Worm (Caenorhabditis elegans) whole organism, late embryonic: Measurements from ENCODE around the gene lgc-11.

Experiments used
- ama-1 ChIP-seq: fragments of 150-350 bp; optimal IDR thresholded peaks from 2 replicates; lab custom pipeline; 2014
- ceh-22 ChIP-seq: sonication (generic microtip); optimal IDR thresholded peaks from 2 replicates; lab custom pipeline; 2017; ENCODE audit warnings: missing biosample characterization, missing genetic modification characterization
- ceh-31 ChIP-seq: sonication (generic microtip); optimal IDR thresholded peaks from 2 replicates; lab custom pipeline; 2016; ENCODE audit warnings: missing genetic modification characterization, missing compliant biosample characterization
- dve-1 ChIP-seq: sonication (generic microtip); optimal IDR thresholded peaks from 2 replicates; lab custom pipeline; 2017; ENCODE audit warnings: antibody characterized with exemption, mild to moderate bottlenecking, missing genetic modification characterization, missing compliant biosample characterization
- elt-2 ChIP-seq: sonication (generic microtip); optimal IDR thresholded peaks from 2 replicates; lab custom pipeline; 2016; ENCODE audit warnings: missing genetic modification reagents, missing genetic modification characterization, missing compliant biosample characterization
- fkh-10 ChIP-seq: fragments of 150-350 bp; optimal IDR thresholded peaks from 2 replicates; lab custom pipeline; 2014; ENCODE audit warnings: missing biosample characterization, missing genetic modification reagents, missing genetic modification characterization
- fkh-6 ChIP-seq: sonication (generic microtip); optimal IDR thresholded peaks from 2 replicates; lab custom pipeline; 2016; ENCODE audit warnings: missing genetic modification characterization, missing compliant biosample characterization
- gmeb-2 ChIP-seq: sonication (generic microtip); optimal IDR thresholded peaks from 2 replicates; lab custom pipeline; 2016; ENCODE audit warnings: missing genetic modification characterization, inconsistent platforms, missing compliant biosample characterization
- sox-4 ChIP-seq: sonication (generic microtip); optimal IDR thresholded peaks from 2 replicates; lab custom pipeline; 2017; ENCODE audit warnings: mild to moderate bottlenecking, missing genetic modification characterization, inconsistent platforms, missing compliant biosample characterization
- tbx-2 ChIP-seq: sonication (generic microtip); optimal IDR thresholded peaks from 2 replicates; lab custom pipeline; 2016; ENCODE audit warnings: missing genetic modification characterization, missing compliant biosample characterization

DNA sequence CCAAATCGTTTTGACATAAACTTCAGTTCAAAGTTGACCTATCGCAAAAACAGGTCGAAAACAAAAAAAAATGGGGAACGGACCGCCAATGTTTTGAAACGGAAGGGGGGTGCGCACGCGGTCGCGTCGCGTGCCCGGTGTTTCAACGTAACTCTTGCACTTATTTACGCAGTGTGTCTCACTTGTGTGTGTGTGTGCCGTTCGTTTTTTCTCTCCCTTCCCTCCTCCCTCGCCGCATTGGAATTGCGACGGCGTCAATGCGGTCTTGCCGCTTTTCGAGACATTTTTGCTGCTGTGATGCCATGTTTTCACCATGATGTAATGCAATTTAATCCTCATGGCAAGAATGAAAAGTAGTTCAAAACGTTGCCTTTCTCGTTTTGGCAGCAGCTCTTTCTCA lies 28.0 kb downstream of the lgc-11 start:
- TF ChIP-seq elt-2 (tag; lab: Kevin White, UChicago) (no peak), dve-1 (no peak), gmeb-2 (tag; lab: Kevin White, UChicago) (no peak), ceh-31 (peak; percentile 51), tbx-2 (tag; lab: Kevin White, UChicago) (peak; percentile 57), ama-1 (no peak), fkh-6 (no peak), fkh-10 (no peak), ceh-22 (tag; lab: Kevin White, UChicago) (no peak), sox-4 (tag; lab: Kevin White, UChicago) (no peak)
